Worm (Caenorhabditis elegans) whole organism, early embryonic: Measurements from ENCODE around the gene fbxa-141.

ENCODE experiments used
- B0310.2 ChIP-seq: sonication (generic microtip); optimal IDR thresholded peaks from 2 replicates; lab custom pipeline; 2016; ENCODE audit warnings: mild to moderate bottlenecking, missing genetic modification characterization, missing compliant biosample characterization
- F13C5.2 ChIP-seq: sonication (generic microtip); optimal IDR thresholded peaks from 2 replicates; lab custom pipeline; 2017; ENCODE audit warnings: mild to moderate bottlenecking, missing genetic modification characterization, inconsistent platforms, missing compliant biosample characterization
- ama-1 ChIP-seq: fragments of 150-350 bp; optimal IDR thresholded peaks from 2 replicates; lab custom pipeline; 2014
- flt-1 ChIP-seq: fragments of 200-800 bp; sonication (Bioruptor generic); IDR thresholded peaks from 2 replicates; pipeline ENCODE4 v1.3.6; 2022; ENCODE audit warnings: missing genetic modification characterization, missing compliant biosample characterization
- hmbx-1 ChIP-seq: sonication (generic microtip); optimal IDR thresholded peaks from 2 replicates; lab custom pipeline; 2016; ENCODE audit warnings: mild to moderate bottlenecking, missing genetic modification characterization, missing compliant biosample characterization
- sea-1 ChIP-seq: fragments of 200-800 bp; sonication (Bioruptor generic); conservative IDR thresholded peaks from 2 replicates; pipeline ENCODE4 v1.3.6; 2022; ENCODE audit warnings: missing genetic modification characterization, missing compliant biosample characterization

DNA sequence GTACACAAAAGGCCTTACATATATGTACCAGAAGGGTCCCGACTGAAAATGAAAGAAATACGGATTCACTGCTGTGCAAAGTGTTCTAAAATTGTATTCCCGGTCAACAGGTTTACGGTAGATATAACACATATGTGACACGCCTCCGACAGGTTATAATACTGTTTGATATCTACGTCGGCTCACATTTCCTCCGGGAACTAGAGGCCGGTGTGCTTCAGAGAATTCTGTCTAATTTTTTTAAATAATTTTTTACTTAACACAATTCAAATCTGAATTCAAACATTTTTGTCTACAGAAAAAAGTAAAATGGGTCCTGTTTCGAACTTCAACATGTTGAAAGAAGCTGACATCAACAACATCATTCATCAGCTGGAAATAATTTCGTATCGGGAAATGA is 30.5 kb upstream of the fbxa-141 start, which contains the start of gene T24C2.3:
- no peak for TF ChIP-seq sea-1 (GFP tag; lab: Robert Waterston, UW)
- no peak for TF ChIP-seq flt-1
- no peak for TF ChIP-seq F13C5.2 (tag; lab: Kevin White, UChicago)
- TF ChIP-seq B0310.2 (tag; lab: Kevin White, UChicago), result no peak
- TF ChIP-seq ama-1 (lab: Kevin White, UChicago), result no peak
- TF ChIP-seq hmbx-1 (tag; lab: Kevin White, UChicago), result no peak
